Fruit fly (Drosophila melanogaster) whole organism, wandering third instar larva: ENCODE data around the gene CG3841.

Experiments used
- CG32264 ChIP-seq: fragments of 200-800 bp; sonication (Bioruptor generic); optimal IDR thresholded peaks from 2 replicates; lab custom pipeline; 2016; ENCODE audit warnings: missing biosample characterization, missing genetic modification characterization
- HLH106 ChIP-seq: fragments of 200-800 bp; optimal IDR thresholded peaks from 3 replicates; lab custom pipeline; 2019; ENCODE audit warnings: missing biosample characterization, mild to moderate bottlenecking, missing genetic modification characterization, moderate library complexity
- Hnf4 ChIP-seq: fragments of 200-800 bp; sonication (Bioruptor generic); optimal IDR thresholded peaks from 2 replicates; lab custom pipeline; 2016; ENCODE audit warnings: missing biosample characterization, mild to moderate bottlenecking, missing genetic modification characterization
- Hr78 ChIP-seq: fragments of >200 bp; optimal IDR thresholded peaks from 2 replicates; lab custom pipeline; 2017; ENCODE audit warnings: missing biosample characterization, missing genetic modification characterization
- Hr83 ChIP-seq: fragments of 200-300 bp; sonication (Bioruptor generic); optimal IDR thresholded peaks from 2 replicates; lab custom pipeline; 2016; ENCODE audit warnings: missing biosample characterization, mild to moderate bottlenecking, missing genetic modification characterization, moderate library complexity; ENCODE audit not compliant: poor library complexity, severe bottlenecking
- OdsH ChIP-seq: fragments of 200-800 bp; sonication (Bioruptor generic); optimal IDR thresholded peaks from 2 replicates; lab custom pipeline; 2016; ENCODE audit warnings: missing biosample characterization, mild to moderate bottlenecking, missing genetic modification characterization
- br ChIP-seq: fragments of 200-800 bp; sonication (Bioruptor generic); optimal IDR thresholded peaks from 2 replicates; lab custom pipeline; 2016; ENCODE audit warnings: missing biosample characterization, missing genetic modification characterization
- ey ChIP-seq: fragments of 200-800 bp; sonication (Bioruptor generic); optimal IDR thresholded peaks from 2 replicates; lab custom pipeline; 2016; ENCODE audit warnings: missing biosample characterization, missing genetic modification characterization
- h ChIP-seq: fragments of 200-800 bp; sonication (Bioruptor generic); optimal IDR thresholded peaks from 3 replicates; lab custom pipeline; 2016; ENCODE audit warnings: missing biosample characterization, mild to moderate bottlenecking, missing genetic modification characterization
- psq ChIP-seq: fragments of 200-800 bp; sonication (Bioruptor generic); optimal IDR thresholded peaks from 3 replicates; lab custom pipeline; 2017; ENCODE audit warnings: missing biosample characterization, mild to moderate bottlenecking, missing genetic modification characterization, moderate library complexity
- rgr ChIP-seq: fragments of 200-800 bp; sonication (Bioruptor generic); optimal IDR thresholded peaks from 3 replicates; lab custom pipeline; 2016; ENCODE audit warnings: missing biosample characterization, mild to moderate bottlenecking, missing genetic modification characterization
- tai ChIP-seq: sonication (Bioruptor generic); optimal IDR thresholded peaks from 2 replicates; lab custom pipeline; 2016; ENCODE audit warnings: missing biosample characterization, missing genetic modification characterization

dm6 chr2L:9617908-9618307 lies 28.6 kb downstream of the CG3841 start:
- TF ChIP-seq CG32264 (GFP tag; lab: Kevin White, UChicago): no peak
- no peak for TF ChIP-seq Hnf4
- no peak for TF ChIP-seq Hr83 (GFP tag; lab: Kevin White, UChicago)
- TF ChIP-seq Hr78 (GFP tag; lab: Kevin White, UChicago): no peak
- no peak for TF ChIP-seq ey
- TF ChIP-seq tai: no peak
- TF ChIP-seq OdsH (GFP tag; lab: Kevin White, UChicago): no peak
- TF ChIP-seq HLH106 (tag; lab: Kevin White, UChicago): no peak
- no peak for TF ChIP-seq br
- TF ChIP-seq h (GFP tag; lab: Kevin White, UChicago): no peak
- TF ChIP-seq psq (GFP tag; lab: Kevin White, UChicago): no peak
- TF ChIP-seq rgr (GFP tag; lab: Kevin White, UChicago): no peak
